Worm (Caenorhabditis elegans) whole organism, mixed stage, embryonic: ENCODE measurements around the gene kap-1.

Source experiments
- blmp-1 ChIP-seq: fragments of 150-350 bp; optimal IDR thresholded peaks from 2 replicates; lab custom pipeline; 2014; ENCODE audit warnings: missing biosample characterization, missing genetic modification characterization
- ham-2 ChIP-seq: fragments of 200-800 bp; sonication (Bioruptor generic); optimal IDR thresholded peaks from 2 replicates; lab custom pipeline; 2018; ENCODE audit warnings: mild to moderate bottlenecking, missing genetic modification characterization, missing compliant biosample characterization
- mab-5 ChIP-seq: fragments of 150-350 bp; optimal IDR thresholded peaks from 2 replicates; lab custom pipeline; 2014; ENCODE audit warnings: missing biosample characterization, missing genetic modification characterization
- mep-1 ChIP-seq: fragments of 150-350 bp; optimal IDR thresholded peaks from 2 replicates; lab custom pipeline; 2017; ENCODE audit warnings: missing biosample characterization, missing genetic modification reagents, missing genetic modification characterization, inconsistent platforms
- nhr-28 ChIP-seq: fragments of 150-350 bp; optimal IDR thresholded peaks from 2 replicates; lab custom pipeline; 2014; ENCODE audit warnings: missing biosample characterization, missing genetic modification characterization
- pha-4 ChIP-seq: fragments of 150-350 bp; optimal IDR thresholded peaks from 2 replicates; lab custom pipeline; 2018; ENCODE audit warnings: missing biosample characterization, missing genetic modification reagents, missing genetic modification characterization
- unc-62 ChIP-seq: fragments of 150-350 bp; optimal IDR thresholded peaks from 2 replicates; lab custom pipeline; 2014; ENCODE audit warnings: missing biosample characterization, missing genetic modification reagents, missing genetic modification characterization

ce11 chrIII:7314473-7314872 lies 24.2 kb upstream of the kap-1 start:
- no peak for TF ChIP-seq mab-5
- TF ChIP-seq pha-4 (tag; lab: Kevin White, UChicago), result no peak
- TF ChIP-seq ham-2 (GFP tag; lab: Kevin White, UChicago), result no peak
- TF ChIP-seq nhr-28 (tag; lab: Kevin White, UChicago), result no peak
- no peak for TF ChIP-seq blmp-1 (tag; lab: Kevin White, UChicago)
- no peak for TF ChIP-seq unc-62 (GFP tag; lab: Kevin White, UChicago)
- TF ChIP-seq mep-1, result no peak
